Worm (Caenorhabditis elegans) whole organism, young adult: ENCODE measurements around the gene sec-16A.2.

Source experiments
- B0019.2 ChIP-seq: fragments of 200-800 bp; sonication (Bioruptor generic); conservative IDR thresholded peaks from 2 replicates; pipeline ENCODE4 v1.3.6; 2022; ENCODE audit warnings: missing genetic modification reagents, missing genetic modification characterization, missing compliant biosample characterization
- B0261.1 ChIP-seq: sonication (generic microtip); optimal IDR thresholded peaks from 2 replicates; lab custom pipeline; 2016; ENCODE audit warnings: mild to moderate bottlenecking, missing genetic modification characterization, moderate library complexity, missing compliant biosample characterization
- B0336.3 ChIP-seq: fragments of 200-800 bp; sonication (Bioruptor generic); IDR thresholded peaks from 2 replicates; pipeline ENCODE4 v1.3.6; 2022; ENCODE audit warnings: missing genetic modification characterization, missing compliant biosample characterization
- D2030.7 ChIP-seq: fragments of 200-800 bp; sonication (Bioruptor generic); IDR thresholded peaks from 2 replicates; pipeline ENCODE4 v1.3.6; 2022; ENCODE audit warnings: missing genetic modification reagents, missing genetic modification characterization, missing compliant biosample characterization
- F23B12.7 ChIP-seq: sonication (generic microtip); optimal IDR thresholded peaks from 2 replicates; lab custom pipeline; 2017; ENCODE audit warnings: missing genetic modification characterization, mild to moderate bottlenecking, missing compliant biosample characterization, antibody characterized with exemption, moderate library complexity; ENCODE audit not compliant: insufficient read depth
- F37B4.10 ChIP-seq: fragments of 200-800 bp; sonication (Bioruptor generic); IDR thresholded peaks from 2 replicates; pipeline ENCODE4 v1.3.6; 2022; ENCODE audit warnings: missing genetic modification characterization, missing compliant biosample characterization
- F55B11.4 ChIP-seq: sonication (generic microtip); optimal IDR thresholded peaks from 2 replicates; lab custom pipeline; 2016; ENCODE audit warnings: missing compliant biosample characterization, missing genetic modification characterization, borderline replicate concordance; ENCODE audit not compliant: insufficient read depth
- K12H6.12 ChIP-seq: fragments of 200-800 bp; sonication (Bioruptor generic); optimal IDR thresholded peaks from 2 replicates; lab custom pipeline; 2018; ENCODE audit warnings: mild to moderate bottlenecking, missing genetic modification characterization, missing compliant biosample characterization
- Y79H2A.3 ChIP-seq: fragments of 200-800 bp; sonication (Bioruptor generic); conservative IDR thresholded peaks from 2 replicates; pipeline ENCODE4 v1.3.6; 2022; ENCODE audit warnings: missing genetic modification reagents, missing genetic modification characterization, missing compliant biosample characterization
- ZK185.1 ChIP-seq: sonication (generic microtip); optimal IDR thresholded peaks from 2 replicates; lab custom pipeline; 2016; ENCODE audit warnings: mild to moderate bottlenecking, missing genetic modification characterization, missing compliant biosample characterization; ENCODE audit not compliant: poor library complexity, severe bottlenecking
- aptf-2 ChIP-seq: fragments of 200-800 bp; sonication (Bioruptor generic); conservative IDR thresholded peaks from 2 replicates; pipeline ENCODE4 v1.3.6; 2022; ENCODE audit warnings: missing genetic modification reagents, missing genetic modification characterization, missing compliant biosample characterization
- bed-2 ChIP-seq: fragments of 200-800 bp; sonication (Bioruptor generic); IDR thresholded peaks from 2 replicates; pipeline ENCODE4 v1.3.6; 2022; ENCODE audit warnings: missing genetic modification reagents, missing genetic modification characterization, missing compliant biosample characterization
- cebp-1 ChIP-seq, 2 experiments: fragments of 200-800 bp in 1 of 2; sonication (Bioruptor generic) in 1 of 2; sonication (generic microtip) in 1 of 2; IDR thresholded peaks in 1 of 2; optimal IDR thresholded peaks in 1 of 2; 2 replicates each; pipeline versions ENCODE4 v1.3.6 to Lab custom; 2017 to 2022; ENCODE audit warnings: missing compliant biosample characterization in 2 of 2, missing genetic modification characterization in 2 of 2, mild to moderate bottlenecking in 1 of 2, missing genetic modification reagents in 1 of 2, moderate library complexity in 1 of 2
- ceh-27 ChIP-seq: fragments of 200-800 bp; sonication (Bioruptor generic); optimal IDR thresholded peaks from 2 replicates; lab custom pipeline; 2018; ENCODE audit warnings: mild to moderate bottlenecking, missing genetic modification characterization, moderate library complexity, missing compliant biosample characterization
- ceh-58 ChIP-seq: fragments of 200-800 bp; sonication (Bioruptor generic); IDR thresholded peaks from 2 replicates; pipeline ENCODE4 v1.3.6; 2022; ENCODE audit warnings: missing genetic modification characterization, missing compliant biosample characterization
- ekl-4 ChIP-seq: fragments of 200-800 bp; sonication (Bioruptor generic); IDR thresholded peaks from 2 replicates; pipeline ENCODE4 v1.3.6; 2022; ENCODE audit warnings: missing genetic modification reagents, missing genetic modification characterization, missing compliant biosample characterization
- hlh-26 ChIP-seq: fragments of 200-800 bp; sonication (Bioruptor generic); conservative IDR thresholded peaks from 2 replicates; pipeline ENCODE4 v1.3.6; 2022; ENCODE audit warnings: missing genetic modification reagents, missing genetic modification characterization, missing compliant biosample characterization
- lag-1 ChIP-seq: fragments of 200-800 bp; sonication (Bioruptor generic); IDR thresholded peaks from 2 replicates; pipeline ENCODE4 v1.3.6; 2022; ENCODE audit warnings: missing genetic modification reagents, missing genetic modification characterization, missing compliant biosample characterization
- let-526 ChIP-seq: fragments of 200-800 bp; sonication (Bioruptor generic); IDR thresholded peaks from 2 replicates; pipeline ENCODE4 v1.3.6; 2022; ENCODE audit warnings: missing genetic modification reagents, missing genetic modification characterization, missing compliant biosample characterization
- lin-26 ChIP-seq: fragments of 200-800 bp; sonication (Bioruptor generic); IDR thresholded peaks from 2 replicates; pipeline ENCODE4 v1.3.6; 2022; ENCODE audit warnings: missing genetic modification reagents, missing genetic modification characterization, missing compliant biosample characterization
- lin-40 ChIP-seq: sonication (generic microtip); optimal IDR thresholded peaks from 2 replicates; lab custom pipeline; 2016; ENCODE audit warnings: missing genetic modification characterization, mild to moderate bottlenecking, missing compliant biosample characterization, missing genotype, missing genetic modification reagents
- lsy-27 ChIP-seq: sonication (generic microtip); optimal IDR thresholded peaks from 2 replicates; lab custom pipeline; 2017; ENCODE audit warnings: missing genetic modification characterization, mild to moderate bottlenecking, missing compliant biosample characterization, antibody characterized with exemption, missing genotype, borderline replicate concordance; ENCODE audit not compliant: insufficient read depth
- madf-10 ChIP-seq: sonication (generic microtip); optimal IDR thresholded peaks from 2 replicates; lab custom pipeline; 2016; ENCODE audit warnings: mild to moderate bottlenecking, missing genetic modification characterization, missing compliant biosample characterization
- madf-6 ChIP-seq: fragments of 200-800 bp; sonication (Bioruptor generic); IDR thresholded peaks from 2 replicates; pipeline ENCODE4 v1.3.6; 2022; ENCODE audit warnings: missing genetic modification reagents, missing genetic modification characterization, missing compliant biosample characterization
- mel-28 ChIP-seq: sonication (generic microtip); optimal IDR thresholded peaks from 2 replicates; lab custom pipeline; 2016; ENCODE audit warnings: borderline replicate concordance, mild to moderate bottlenecking, missing genetic modification characterization, missing compliant biosample characterization
- nfya-1 ChIP-seq: sonication (generic microtip); optimal IDR thresholded peaks from 2 replicates; lab custom pipeline; 2017; ENCODE audit warnings: antibody characterized with exemption, missing compliant biosample characterization, missing genetic modification characterization, borderline replicate concordance; ENCODE audit not compliant: insufficient read depth
- nfya-2 ChIP-seq: fragments of 200-800 bp; sonication (Bioruptor generic); IDR thresholded peaks from 2 replicates; pipeline ENCODE4 v1.3.6; 2022; ENCODE audit warnings: missing genetic modification reagents, missing genetic modification characterization, missing compliant biosample characterization
- nfyb-1 ChIP-seq: fragments of 200-800 bp; sonication (Bioruptor generic); IDR thresholded peaks from 2 replicates; pipeline ENCODE4 v1.3.6; 2022; ENCODE audit warnings: missing genetic modification reagents, missing genetic modification characterization, missing compliant biosample characterization
- nhr-120 ChIP-seq: fragments of 200-800 bp; sonication (Bioruptor generic); IDR thresholded peaks from 2 replicates; pipeline ENCODE4 v1.3.6; 2022; ENCODE audit warnings: missing genetic modification characterization, missing compliant biosample characterization
- nhr-179 ChIP-seq: sonication (generic microtip); optimal IDR thresholded peaks from 2 replicates; lab custom pipeline; 2016; ENCODE audit warnings: mild to moderate bottlenecking, missing genetic modification characterization, missing compliant biosample characterization
- nhr-27 ChIP-seq: fragments of 200-800 bp; sonication (Bioruptor generic); optimal IDR thresholded peaks from 2 replicates; lab custom pipeline; 2018; ENCODE audit warnings: mild to moderate bottlenecking, missing genetic modification characterization, moderate library complexity, missing compliant biosample characterization
- nhr-80 ChIP-seq: sonication (generic microtip); optimal IDR thresholded peaks from 2 replicates; lab custom pipeline; 2016; ENCODE audit warnings: missing genetic modification characterization, missing compliant biosample characterization
- nhr-90 ChIP-seq: sonication (generic microtip); optimal IDR thresholded peaks from 2 replicates; lab custom pipeline; 2016; ENCODE audit warnings: missing genotype, mild to moderate bottlenecking, missing genetic modification characterization, missing compliant biosample characterization
- pbrm-1 ChIP-seq: fragments of 200-800 bp; sonication (Bioruptor generic); IDR thresholded peaks from 2 replicates; pipeline ENCODE4 v1.3.6; 2022; ENCODE audit warnings: missing genetic modification reagents, missing genetic modification characterization, missing compliant biosample characterization
- unc-130 ChIP-seq: sonication (generic microtip); optimal IDR thresholded peaks from 2 replicates; lab custom pipeline; 2016; ENCODE audit warnings: missing genetic modification reagents, missing genetic modification characterization, missing compliant biosample characterization
- unc-62 ChIP-seq: fragments of 150-350 bp; optimal IDR thresholded peaks from 2 replicates; lab custom pipeline; 2014; ENCODE audit warnings: missing biosample characterization, missing genetic modification reagents, missing genetic modification characterization
- zfh-2 ChIP-seq: fragments of 200-800 bp; sonication (Bioruptor generic); conservative IDR thresholded peaks from 2 replicates; pipeline ENCODE4 v1.3.6; 2022; ENCODE audit warnings: missing genetic modification reagents, missing genetic modification characterization, missing compliant biosample characterization
- ztf-22 ChIP-seq: fragments of 200-800 bp; sonication (Bioruptor generic); optimal IDR thresholded peaks from 2 replicates; lab custom pipeline; 2018; ENCODE audit warnings: mild to moderate bottlenecking, missing genetic modification characterization, moderate library complexity, missing compliant biosample characterization
- ztf-26 ChIP-seq: sonication (generic microtip); optimal IDR thresholded peaks from 2 replicates; lab custom pipeline; 2017; ENCODE audit warnings: missing genetic modification characterization, missing compliant biosample characterization
- ztf-28 ChIP-seq: fragments of 200-800 bp; sonication (Bioruptor generic); IDR thresholded peaks from 2 replicates; pipeline ENCODE4 v1.3.6; 2022; ENCODE audit warnings: missing genetic modification reagents, missing genetic modification characterization, missing compliant biosample characterization
- ztf-6 ChIP-seq: fragments of 200-800 bp; sonication (Bioruptor generic); IDR thresholded peaks from 2 replicates; pipeline ENCODE4 v1.3.6; 2022; ENCODE audit warnings: missing genetic modification reagents, missing genetic modification characterization, missing compliant biosample characterization

Gene sec-16A.2

ce11 chrX:8286740-8287299, at the start of gene sec-16A.2 (continued):
- no peak for TF ChIP-seq nfya-1
- TF ChIP-seq unc-62 (GFP tag; lab: Kevin White, UChicago): no peak
- TF ChIP-seq ztf-26 (tag; lab: Kevin White, UChicago): no peak
- TF ChIP-seq F37B4.10: no peak
- no peak for TF ChIP-seq D2030.7
- no peak for TF ChIP-seq B0336.3
- TF ChIP-seq mel-28 (tag; lab: Kevin White, UChicago): no peak
- TF ChIP-seq ekl-4 (GFP tag; lab: Robert Waterston, UW): no peak
- no peak for TF ChIP-seq madf-10
- no peak for TF ChIP-seq unc-130 (GFP tag; lab: Kevin White, UChicago)
- TF ChIP-seq F55B11.4 (tag; lab: Kevin White, UChicago): no peak
- no peak for TF ChIP-seq nfya-2 (GFP tag; lab: Robert Waterston, UW)
- no peak for TF ChIP-seq pbrm-1
- no peak for TF ChIP-seq nhr-120 (GFP tag; lab: Robert Waterston, UW)
- TF ChIP-seq lag-1 (GFP tag; lab: Robert Waterston, UW): no peak
- TF ChIP-seq zfh-2 (GFP tag; lab: Robert Waterston, UW): peak; percentile 87
- no peak for TF ChIP-seq madf-6 (GFP tag; lab: Robert Waterston, UW)
- TF ChIP-seq ztf-6 (GFP tag; lab: Robert Waterston, UW): no peak
- TF ChIP-seq ceh-58 (GFP tag; lab: Robert Waterston, UW): no peak
- TF ChIP-seq B0019.2 (GFP tag; lab: Robert Waterston, UW): no peak
- peak; percentile 46 for TF ChIP-seq lin-40
- no peak for TF ChIP-seq B0261.1
- no peak for TF ChIP-seq ztf-28
- peak; percentile 62 for TF ChIP-seq ceh-27
- no peak for TF ChIP-seq F23B12.7 (tag; lab: Kevin White, UChicago)
- no peak for TF ChIP-seq nhr-90
- TF ChIP-seq K12H6.12 (tag; lab: Kevin White, UChicago): peak; percentile 18
- TF ChIP-seq nhr-80 (tag; lab: Kevin White, UChicago): peak; percentile 78
- TF ChIP-seq nhr-179 (tag; lab: Kevin White, UChicago): no peak
- TF ChIP-seq lsy-27 (tag; lab: Kevin White, UChicago): no peak
- no peak for TF ChIP-seq lin-26 (GFP tag; lab: Robert Waterston, UW)

ce11 chrX:8238639-8239055, 48.4 kb upstream of the sec-16A.2 start:
- TF ChIP-seq nhr-80 (tag; lab: Kevin White, UChicago) (peak; percentile 60), unc-62 (GFP tag; lab: Kevin White, UChicago) (peak; percentile 6), let-526 (GFP tag; lab: Robert Waterston, UW) (no peak), cebp-1 (GFP tag; IDR thresholded peaks at IDR 0.05; lab: Robert Waterston, UW) (no peak), cebp-1 (tag; optimal IDR thresholded peaks at IDR 0.05; lab: Kevin White, UChicago) (peak; percentile 11)

DNA sequence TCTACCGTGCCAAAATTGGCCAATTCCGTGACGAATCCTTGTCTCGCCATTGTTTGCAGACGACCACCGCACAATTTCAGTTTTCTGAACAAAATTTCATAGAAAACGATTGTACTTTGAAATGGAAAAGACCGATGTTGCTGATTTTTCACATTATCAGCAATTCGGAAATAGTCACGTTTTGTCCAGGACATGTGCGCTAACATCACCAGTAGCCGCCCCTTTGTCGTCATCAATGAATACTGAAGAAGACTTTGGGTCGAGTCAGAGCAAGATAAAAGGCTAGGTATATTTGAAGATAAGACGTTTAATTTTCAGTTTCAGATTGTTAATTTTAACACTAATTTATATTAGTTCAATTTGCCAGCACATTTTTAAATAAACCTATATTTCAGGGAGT, 45.1 kb upstream of the sec-16A.2 start, which contains the start of gene endu-2:
Gene endu-2 (plus strand): TSS at position 396 of the 400 bp plus-strand sequence.
- TF ChIP-seq Y79H2A.3 (GFP tag; lab: Robert Waterston, UW) (no peak), ceh-27 (no peak), ztf-22 (GFP tag; lab: Kevin White, UChicago) (no peak), nhr-80 (tag; lab: Kevin White, UChicago) (peak; percentile 42), nhr-27 (no peak), ZK185.1 (tag; lab: Kevin White, UChicago) (no peak), aptf-2 (GFP tag; lab: Robert Waterston, UW) (no peak), hlh-26 (no peak), bed-2 (no peak), ztf-26 (tag; lab: Kevin White, UChicago) (no peak), nfyb-1 (0 out of 2 replicates have a peak, but pooled peaks have one; percentile 17), cebp-1 (GFP tag; IDR thresholded peaks at IDR 0.05; lab: Robert Waterston, UW) (no peak), cebp-1 (tag; optimal IDR thresholded peaks at IDR 0.05; lab: Kevin White, UChicago) (peak; percentile 2)
